Fruit fly (Drosophila melanogaster): ENCODE results near the gene Ets21C.
A peak's percentile ranks its signal among the peaks of the same experiment; 100 is the strongest.

Ets21C gene

dm6 chr2L:506443-506842 lies 46.3 kb downstream of the Ets21C start:
- TF ChIP-seq CG13204 (GFP tag; optimal IDR thresholded peaks at IDR 0.05) (no peak), Snoo (tag; optimal IDR thresholded peaks at IDR 0.05) (no peak), CG15710 (tag; optimal IDR thresholded peaks at IDR 0.05) (no peak), CG4496 (GFP tag; IDR thresholded peaks at IDR 0.05) (no peak), fd96Ca (GFP tag; IDR thresholded peaks at IDR 0.05) (no peak), EcR (GFP tag; optimal IDR thresholded peaks at IDR 0.05) (no peak), Ets98B (GFP tag; IDR thresholded peaks at IDR 0.05) (no peak), CG10348 (GFP tag; IDR thresholded peaks at IDR 0.05) (no peak), gl (tag; optimal IDR thresholded peaks at IDR 0.05) (no peak)

- TF ChIP-seq Ets98B (GFP tag; IDR thresholded peaks at IDR 0.05): no peak
- TF ChIP-seq CG14655 (GFP tag; optimal IDR thresholded peaks at IDR 0.05): no peak
- no peak for TF ChIP-seq CG12605 (GFP tag; IDR thresholded peaks at IDR 0.05)
- TF ChIP-seq CG15710 (tag; optimal IDR thresholded peaks at IDR 0.05): no peak
- no peak for TF ChIP-seq Pif1B (GFP tag; optimal IDR thresholded peaks at IDR 0.05)
- no peak for TF ChIP-seq fd96Ca (GFP tag; IDR thresholded peaks at IDR 0.05)
- TF ChIP-seq D1 (tag; optimal IDR thresholded peaks at IDR 0.05): no peak
- no peak for TF ChIP-seq CG10348 (GFP tag; IDR thresholded peaks at IDR 0.05)
- no peak for TF ChIP-seq EcR (GFP tag; optimal IDR thresholded peaks at IDR 0.05)
- no peak for TF ChIP-seq CG13204 (GFP tag; optimal IDR thresholded peaks at IDR 0.05)
- TF ChIP-seq CG8301 (tag; optimal IDR thresholded peaks at IDR 0.05): no peak
- no peak for TF ChIP-seq rn (GFP tag; IDR thresholded peaks at IDR 0.05)
- TF ChIP-seq CG4496 (GFP tag; IDR thresholded peaks at IDR 0.05): no peak
- TF ChIP-seq Snoo (tag; optimal IDR thresholded peaks at IDR 0.05): no peak
- TF ChIP-seq CG17806 (tag; optimal IDR thresholded peaks at IDR 0.05): no peak
These were observed 47.7 kb downstream of the Ets21C start for dm6 chr2L:505009-505408.

DNA sequence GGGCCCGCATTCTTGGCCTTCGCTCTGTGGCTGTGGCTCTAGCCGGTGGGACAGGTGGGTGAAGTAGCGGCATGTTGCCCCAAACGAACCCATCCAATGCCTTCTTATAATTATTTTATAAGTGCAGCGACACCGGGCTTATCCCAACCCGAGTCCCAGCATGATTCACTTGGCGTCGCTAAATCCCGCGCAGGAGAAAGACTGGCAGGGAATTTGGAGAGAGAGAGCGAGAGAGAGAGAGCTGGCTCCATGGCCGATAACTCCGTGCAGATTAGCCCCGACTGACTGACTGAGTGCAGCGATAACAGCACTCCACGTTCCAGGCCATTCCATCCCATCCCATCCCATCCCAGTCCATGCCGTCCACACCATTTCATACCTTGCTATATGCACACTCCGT lies 51.1 kb downstream of the Ets21C start:
- no peak for TF ChIP-seq CG10348 (GFP tag; IDR thresholded peaks at IDR 0.05)
- peak; percentile 53 for TF ChIP-seq EcR (GFP tag; optimal IDR thresholded peaks at IDR 0.05)

- no peak for TF ChIP-seq Pif1A (GFP tag; optimal IDR thresholded peaks at IDR 0.05)
- peak; percentile 35 for TF ChIP-seq CG13204 (GFP tag; optimal IDR thresholded peaks at IDR 0.05)
- TF ChIP-seq Pif1B (GFP tag; optimal IDR thresholded peaks at IDR 0.05): no peak
- peak; percentile 60; the same call in 1 of the 3 replicates for TF ChIP-seq fd96Ca (GFP tag; IDR thresholded peaks at IDR 0.05)
- TF ChIP-seq CG4496 (GFP tag; IDR thresholded peaks at IDR 0.05): peak; percentile 22; the same call in 1 of the 3 replicates
- TF ChIP-seq CG32121 (GFP tag; IDR thresholded peaks at IDR 0.05): no peak
- TF ChIP-seq D1 (tag; optimal IDR thresholded peaks at IDR 0.05): no peak
- no peak for TF ChIP-seq CG15710 (tag; optimal IDR thresholded peaks at IDR 0.05)
- TF ChIP-seq CG12605 (GFP tag; IDR thresholded peaks at IDR 0.05): no peak
- TF ChIP-seq EcR (GFP tag; optimal IDR thresholded peaks at IDR 0.05): peak; percentile 0
- no peak for TF ChIP-seq Snoo (tag; optimal IDR thresholded peaks at IDR 0.05)
- TF ChIP-seq rn (GFP tag; IDR thresholded peaks at IDR 0.05): no peak
- no peak for TF ChIP-seq CG14655 (GFP tag; optimal IDR thresholded peaks at IDR 0.05)
- no peak for TF ChIP-seq CG34367 (tag; optimal IDR thresholded peaks at IDR 0.05)
- no peak for TF ChIP-seq CG17806 (tag; optimal IDR thresholded peaks at IDR 0.05)
- TF ChIP-seq CG8301 (tag; optimal IDR thresholded peaks at IDR 0.05): no peak
- no peak for TF ChIP-seq CG10348 (GFP tag; IDR thresholded peaks at IDR 0.05)
- no peak for TF ChIP-seq gl (tag; optimal IDR thresholded peaks at IDR 0.05)
These were observed 52.8 kb downstream of the Ets21C start for dm6 chr2L:499939-500338.

dm6 chr2L:498474-498821 lies 54.3 kb downstream of the Ets21C start:
- no peak for TF ChIP-seq CG34367 (tag; optimal IDR thresholded peaks at IDR 0.05)
- no peak for TF ChIP-seq CG10348 (GFP tag; IDR thresholded peaks at IDR 0.05)
- no peak for TF ChIP-seq CG8301 (tag; optimal IDR thresholded peaks at IDR 0.05)
- no peak for TF ChIP-seq CG15710 (tag; optimal IDR thresholded peaks at IDR 0.05)
- no peak for TF ChIP-seq EcR (GFP tag; optimal IDR thresholded peaks at IDR 0.05)
- no peak for TF ChIP-seq CG12605 (GFP tag; IDR thresholded peaks at IDR 0.05)
- no peak for TF ChIP-seq CG32121 (GFP tag; IDR thresholded peaks at IDR 0.05)
- no peak for TF ChIP-seq CG9948 (tag; optimal IDR thresholded peaks at IDR 0.05)
- TF ChIP-seq Snoo (tag; optimal IDR thresholded peaks at IDR 0.05): no peak
- no peak for TF ChIP-seq rn (GFP tag; IDR thresholded peaks at IDR 0.05)
- no peak for TF ChIP-seq Pif1B (GFP tag; optimal IDR thresholded peaks at IDR 0.05)
- no peak for TF ChIP-seq fd96Ca (GFP tag; IDR thresholded peaks at IDR 0.05)
- TF ChIP-seq CG8159 (tag; optimal IDR thresholded peaks at IDR 0.05): no peak
- no peak for TF ChIP-seq CG14655 (GFP tag; optimal IDR thresholded peaks at IDR 0.05)
- no peak for TF ChIP-seq gl (tag; optimal IDR thresholded peaks at IDR 0.05)
- TF ChIP-seq Ets98B (GFP tag; IDR thresholded peaks at IDR 0.05): no peak
- no peak for TF ChIP-seq CG13204 (GFP tag; optimal IDR thresholded peaks at IDR 0.05)
- TF ChIP-seq D1 (tag; optimal IDR thresholded peaks at IDR 0.05): no peak
- TF ChIP-seq Pif1A (GFP tag; optimal IDR thresholded peaks at IDR 0.05): no peak

DNA sequence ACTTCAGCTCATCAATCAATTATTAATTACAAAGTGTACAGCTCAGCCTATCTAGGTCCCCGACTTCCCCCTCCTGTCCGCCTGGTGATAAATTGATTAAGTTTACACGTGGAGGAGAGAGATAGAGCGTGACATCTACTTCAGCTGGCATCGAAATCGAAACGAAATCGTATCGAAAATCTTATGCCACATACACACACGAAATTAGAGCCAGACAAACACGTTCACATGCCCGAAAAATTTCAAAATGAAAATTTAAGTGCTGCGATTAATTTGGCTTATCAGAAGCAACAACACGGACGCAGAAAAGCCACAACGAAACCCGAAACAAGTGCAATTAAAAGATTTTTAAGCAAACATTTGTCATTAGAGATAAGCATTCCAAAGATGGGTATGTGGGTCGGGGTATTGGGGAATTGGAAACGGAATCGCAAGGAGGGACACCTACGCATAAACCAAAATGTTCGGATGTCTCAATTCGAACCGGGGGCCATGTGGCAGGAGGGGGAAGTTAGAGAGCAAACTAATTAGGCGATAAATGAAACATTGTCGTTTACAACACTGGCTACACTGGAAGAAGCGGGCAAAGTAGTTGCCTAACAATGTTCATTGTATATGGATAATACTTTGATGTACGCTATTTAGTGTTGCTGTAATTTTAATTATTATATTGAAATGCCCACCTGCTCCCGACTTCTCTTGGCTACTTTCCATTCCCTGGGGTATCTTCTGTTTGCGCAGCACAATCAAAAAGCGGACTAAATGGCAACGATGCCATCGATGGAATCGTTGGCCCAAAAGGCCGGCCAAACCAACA lies 54.9 kb downstream of the Ets21C start:
- TF ChIP-seq rn (GFP tag; IDR thresholded peaks at IDR 0.05) (no peak), CG32121 (GFP tag; IDR thresholded peaks at IDR 0.05) (no peak), CG14655 (GFP tag; optimal IDR thresholded peaks at IDR 0.05) (no peak), CG10348 (GFP tag; IDR thresholded peaks at IDR 0.05) (no peak), CG15710 (tag; optimal IDR thresholded peaks at IDR 0.05) (no peak), CG8159 (tag; optimal IDR thresholded peaks at IDR 0.05) (no peak), CG17806 (tag; optimal IDR thresholded peaks at IDR 0.05) (no peak), EcR (GFP tag; optimal IDR thresholded peaks at IDR 0.05) (no peak), gl (tag; optimal IDR thresholded peaks at IDR 0.05) (no peak), fd96Ca (GFP tag; IDR thresholded peaks at IDR 0.05) (no peak), CG12605 (GFP tag; IDR thresholded peaks at IDR 0.05) (no peak), Pif1A (GFP tag; optimal IDR thresholded peaks at IDR 0.05) (no peak), CG4496 (GFP tag; IDR thresholded peaks at IDR 0.05) (no peak), Pif1B (GFP tag; optimal IDR thresholded peaks at IDR 0.05) (no peak), D1 (tag; optimal IDR thresholded peaks at IDR 0.05) (no peak), CG13204 (GFP tag; optimal IDR thresholded peaks at IDR 0.05) (no peak), CG9948 (tag; optimal IDR thresholded peaks at IDR 0.05) (no peak), CG34367 (tag; optimal IDR thresholded peaks at IDR 0.05) (no peak), Snoo (tag; optimal IDR thresholded peaks at IDR 0.05) (no peak)

Data from whole organism, pupa.